Worm (Caenorhabditis elegans): Measurements from ENCODE around the gene his-60.

The his-60 gene

ce11 chrIV:7512617-7513233 is 24.9 kb upstream of the his-60 start, which contains the start of the genes plc-4 and R05G6.4:
Gene plc-4 (minus strand): TSS chrIV:7512667.
Gene R05G6.4 (plus strand): TSS chrIV:7513233.
- TF ChIP-seq mep-1 (tag; optimal IDR thresholded peaks at IDR 0.05): peak; percentile 57
- TF ChIP-seq lin-39 (tag; optimal IDR thresholded peaks at IDR 0.05): no peak
- no peak for TF ChIP-seq lin-15B (tag; optimal IDR thresholded peaks at IDR 0.05)
- TF ChIP-seq nhr-84 (tag; optimal IDR thresholded peaks at IDR 0.05): no peak
- TF ChIP-seq F16B12.6 (tag; optimal IDR thresholded peaks at IDR 0.05): peak; percentile 4
- TF ChIP-seq fkh-4 (tag; optimal IDR thresholded peaks at IDR 0.05; ENCODE audit: borderline replicate concordance): no peak
- TF ChIP-seq ztf-4 (tag; optimal IDR thresholded peaks at IDR 0.05): no peak
- no peak for TF ChIP-seq egl-27 (tag; optimal IDR thresholded peaks at IDR 0.05)
- no peak for TF ChIP-seq sptf-1 (tag; optimal IDR thresholded peaks at IDR 0.05)
- TF ChIP-seq Y116A8C.19 (tag; optimal IDR thresholded peaks at IDR 0.05; ENCODE audit: borderline replicate concordance): no peak
- TF ChIP-seq tlp-1 (tag; optimal IDR thresholded peaks at IDR 0.05): no peak
- peak; percentile 20 for TF ChIP-seq dsc-1 (tag; optimal IDR thresholded peaks at IDR 0.05)
- peak; percentile 52 for TF ChIP-seq nhr-90 (tag; optimal IDR thresholded peaks at IDR 0.05; ENCODE audit: poor library complexity)
- TF ChIP-seq mab-9 (GFP tag; IDR thresholded peaks at IDR 0.05): no peak
- TF ChIP-seq lin-14 (GFP tag; optimal IDR thresholded peaks at IDR 0.05): peak; percentile 48
- no peak for TF ChIP-seq ces-1 (GFP tag; optimal IDR thresholded peaks at IDR 0.05)
- no peak for TF ChIP-seq nhr-237 (tag; optimal IDR thresholded peaks at IDR 0.05)
- TF ChIP-seq C16A3.4 (tag; optimal IDR thresholded peaks at IDR 0.05): peak; percentile 60
- peak; percentile 53 for TF ChIP-seq blmp-1 (tag; optimal IDR thresholded peaks at IDR 0.05)
- peak; percentile 37 to 59 (median 55) for TF ChIP-seq dpl-1 (GFP tag; optimal IDR thresholded peaks at IDR 0.05)
- TF ChIP-seq swsn-7 (tag; optimal IDR thresholded peaks at IDR 0.05): peak; percentile 42
- TF ChIP-seq elt-3 (tag; optimal IDR thresholded peaks at IDR 0.05): peak in 2 of 6 experiments; percentile 3 to 52
- TF ChIP-seq nhr-76 (tag; optimal IDR thresholded peaks at IDR 0.05): no peak
- no peak for TF ChIP-seq C04F5.9 (tag; optimal IDR thresholded peaks at IDR 0.05)
- TF ChIP-seq ceh-8 (GFP tag; optimal IDR thresholded peaks at IDR 0.05): no peak
- no peak for TF ChIP-seq irx-1 (tag; optimal IDR thresholded peaks at IDR 0.05)
- TF ChIP-seq jun-1 (tag; optimal IDR thresholded peaks at IDR 0.05): no peak
- peak; percentile 52 for TF ChIP-seq nhr-20 (tag; optimal IDR thresholded peaks at IDR 0.05)
- TF ChIP-seq unc-98 (GFP tag; IDR thresholded peaks at IDR 0.05): no peak
- peak; percentile 68 for TF ChIP-seq nhr-85 (tag)
- TF ChIP-seq nhr-71 (tag; optimal IDR thresholded peaks at IDR 0.05): peak; percentile 70
- TF ChIP-seq lsy-2 (tag; optimal IDR thresholded peaks at IDR 0.05): peak; percentile 53 to 68
- TF ChIP-seq snu-23 (GFP tag; optimal IDR thresholded peaks at IDR 0.05): peak; percentile 56
- TF ChIP-seq isw-1 (GFP tag; IDR thresholded peaks at IDR 0.05): no peak
- TF ChIP-seq nhr-19 (GFP tag; conservative IDR thresholded peaks at IDR 0.05): peak; percentile 13; the same call in 1 of the 2 replicates
- TF ChIP-seq fkh-10 (GFP tag; optimal IDR thresholded peaks at IDR 0.05): no peak
- TF ChIP-seq nhr-47 (tag; optimal IDR thresholded peaks at IDR 0.05): peak; percentile 39
- no peak for TF ChIP-seq ceh-63 (GFP tag; optimal IDR thresholded peaks at IDR 0.05)
- peak; percentile 16 for TF ChIP-seq nhr-77 (tag; optimal IDR thresholded peaks at IDR 0.05)
- TF ChIP-seq efl-1 (optimal IDR thresholded peaks at IDR 0.05): peak; percentile 29 to 63
- TF ChIP-seq efl-1 (GFP tag; optimal IDR thresholded peaks at IDR 0.05 in 1 of 2): peak; percentile 44 to 55
- TF ChIP-seq ceh-82 (tag; optimal IDR thresholded peaks at IDR 0.05): peak in 2 of 3 experiments; percentile 15 to 27
- TF ChIP-seq hlh-17 (GFP tag; optimal IDR thresholded peaks at IDR 0.05; ENCODE audit: borderline replicate concordance): no peak
- TF ChIP-seq tbx-2 (tag; optimal IDR thresholded peaks at IDR 0.05): peak; percentile 38
- TF ChIP-seq rnt-1 (tag; optimal IDR thresholded peaks at IDR 0.05): peak; percentile 7
- TF ChIP-seq nhr-28 (tag; optimal IDR thresholded peaks at IDR 0.05): no peak
- peak; percentile 42 for TF ChIP-seq xbp-1 (tag; optimal IDR thresholded peaks at IDR 0.05)
- peak; percentile 42 to 65 for TF ChIP-seq lin-35 (GFP tag; optimal IDR thresholded peaks at IDR 0.05)
- TF ChIP-seq ztf-11 (tag; optimal IDR thresholded peaks at IDR 0.05): no peak
